Worm (Caenorhabditis elegans) whole organism, young adult: Measurements from ENCODE around the gene pgp-12.

Experiments used
- B0035.1 ChIP-seq: sonication (generic microtip); optimal IDR thresholded peaks from 2 replicates; lab custom pipeline; 2016; ENCODE audit warnings: missing genetic modification characterization, mild to moderate bottlenecking, missing compliant biosample characterization, missing genotype, missing genetic modification reagents
- F57C9.4 ChIP-seq: sonication (generic microtip); optimal IDR thresholded peaks from 2 replicates; lab custom pipeline; 2017; ENCODE audit warnings: mild to moderate bottlenecking, missing genetic modification characterization, missing compliant biosample characterization
- Y67H2A.10 ChIP-seq: fragments of 200-800 bp; sonication (Bioruptor generic); conservative IDR thresholded peaks from 2 replicates; pipeline ENCODE4 v1.3.6; 2022; ENCODE audit warnings: missing genetic modification reagents, missing genetic modification characterization, missing compliant biosample characterization
- aptf-2 ChIP-seq: fragments of 200-800 bp; sonication (Bioruptor generic); conservative IDR thresholded peaks from 2 replicates; pipeline ENCODE4 v1.3.6; 2022; ENCODE audit warnings: missing genetic modification reagents, missing genetic modification characterization, missing compliant biosample characterization
- attf-5 ChIP-seq: fragments of 200-800 bp; sonication (Bioruptor generic); optimal IDR thresholded peaks from 2 replicates; lab custom pipeline; 2018; ENCODE audit warnings: mild to moderate bottlenecking, missing genetic modification characterization, missing compliant biosample characterization
- ceh-40 ChIP-seq: fragments of 200-800 bp; sonication (Bioruptor generic); IDR thresholded peaks from 2 replicates; pipeline ENCODE4 v1.3.6; 2022; ENCODE audit warnings: missing genetic modification characterization, missing compliant biosample characterization
- dpl-1 ChIP-seq: fragments of 150-350 bp; optimal IDR thresholded peaks from 2 replicates; lab custom pipeline; 2014; ENCODE audit warnings: missing biosample characterization, missing genetic modification reagents, missing genetic modification characterization
- hmg-20 ChIP-seq: fragments of 200-800 bp; sonication (Bioruptor generic); IDR thresholded peaks from 2 replicates; pipeline ENCODE4 v1.3.6; 2022; ENCODE audit warnings: missing genetic modification reagents, missing genetic modification characterization, missing compliant biosample characterization
- unc-130 ChIP-seq: sonication (generic microtip); optimal IDR thresholded peaks from 2 replicates; lab custom pipeline; 2016; ENCODE audit warnings: missing genetic modification reagents, missing genetic modification characterization, missing compliant biosample characterization

- TF ChIP-seq F57C9.4 (tag; lab: Kevin White, UChicago) (no peak), dpl-1 (GFP tag; lab: Kevin White, UChicago) (no peak), aptf-2 (no peak), attf-5 (GFP tag; lab: Kevin White, UChicago) (no peak), ceh-40 (GFP tag; lab: Robert Waterston, UW) (no peak), Y67H2A.10 (no peak), B0035.1 (no peak), hmg-20 (GFP tag; lab: Robert Waterston, UW) (no peak), unc-130 (GFP tag; lab: Kevin White, UChicago) (no peak)
Measured at ce11 chrX:12754043-12754442, 22.4 kb downstream of the pgp-12 start.
